Worm (Caenorhabditis elegans) whole organism, midembryonic: ENCODE results near the gene ugt-17.

Source experiments
- cog-1 ChIP-seq: sonication (generic microtip); optimal IDR thresholded peaks from 2 replicates; lab custom pipeline; 2016; ENCODE audit warnings: missing genetic modification characterization, missing compliant biosample characterization
- flt-1 ChIP-seq: fragments of 200-800 bp; sonication (Bioruptor generic); IDR thresholded peaks from 2 replicates; pipeline ENCODE4 v1.3.6; 2022; ENCODE audit warnings: missing genetic modification characterization, missing compliant biosample characterization
- tab-1 ChIP-seq: fragments of 200-800 bp; sonication (Bioruptor generic); IDR thresholded peaks from 2 replicates; pipeline ENCODE4 v1.3.6; 2022; ENCODE audit warnings: missing genetic modification characterization, missing compliant biosample characterization

DNA sequence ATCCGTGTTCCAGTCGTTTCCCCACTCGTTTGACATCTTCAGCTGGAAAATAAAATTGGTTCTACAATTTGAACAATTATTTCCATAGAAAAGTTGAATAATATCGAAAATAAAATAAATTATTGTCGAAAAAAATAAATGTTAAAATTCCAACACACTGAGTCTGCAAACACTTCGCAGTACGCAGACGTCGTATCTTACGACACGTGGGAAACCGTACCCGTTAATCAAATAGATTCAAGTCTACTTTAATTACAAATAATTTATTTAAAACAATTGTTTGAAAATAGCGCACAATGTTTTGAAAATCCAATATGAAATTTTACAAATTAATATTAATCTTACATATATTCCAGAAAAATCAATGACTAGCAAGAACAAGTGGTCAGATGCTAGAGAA lies 49.9 kb downstream of the ugt-17 start, which contains the start of gene yif-1:
- TF ChIP-seq cog-1, result no peak
- TF ChIP-seq flt-1 (GFP tag; lab: Robert Waterston, UW), result no peak
- TF ChIP-seq tab-1, result no peak
